Worm (Caenorhabditis elegans): ENCODE data around the gene H23N18.6.

ce11 chrV:4867535-4867934 lies 47.3 kb downstream of the H23N18.6 start:
- TF ChIP-seq T22C8.4 (GFP tag; IDR thresholded peaks at IDR 0.05): no peak
- no peak for TF ChIP-seq tab-1 (GFP tag; IDR thresholded peaks at IDR 0.05)
- TF ChIP-seq med-1 (GFP tag; optimal IDR thresholded peaks at IDR 0.05; ENCODE audit: insufficient read depth): no peak
- TF ChIP-seq flt-1 (GFP tag; IDR thresholded peaks at IDR 0.05): no peak
- TF ChIP-seq ztf-29 (GFP tag; IDR thresholded peaks at IDR 0.05): no peak
- no peak for TF ChIP-seq klf-2 (GFP tag; conservative IDR thresholded peaks at IDR 0.05)
- no peak for TF ChIP-seq ztf-23 (GFP tag; IDR thresholded peaks at IDR 0.05)
- TF ChIP-seq cog-1 (tag; optimal IDR thresholded peaks at IDR 0.05): no peak
